Worm (Caenorhabditis elegans): ENCODE measurements around the gene btb-7.

DNA sequence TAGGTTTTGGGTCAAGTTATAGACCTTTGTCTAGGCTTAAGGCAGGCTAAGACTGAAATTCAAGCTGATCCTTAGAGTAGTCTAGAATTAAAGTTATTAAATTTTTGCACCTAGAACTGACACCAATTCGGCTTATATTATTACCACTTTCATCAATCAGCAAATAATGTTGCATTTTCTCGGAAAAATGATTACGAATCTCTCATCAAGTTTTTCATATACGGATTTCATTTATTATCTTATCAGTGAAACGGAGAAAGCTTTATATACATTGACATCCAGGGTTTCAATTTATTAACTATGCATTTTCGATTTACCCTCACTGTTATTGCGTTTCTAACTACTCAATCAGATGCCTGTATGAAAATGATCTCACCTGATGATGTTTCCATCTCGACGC, 28.2 kb downstream of the btb-7 start, which contains the start of gene K07G6.1:
- TF ChIP-seq pha-4 (tag; optimal IDR thresholded peaks at IDR 0.05) (no peak), blmp-1 (tag; optimal IDR thresholded peaks at IDR 0.05) (no peak), bed-3 (GFP tag; optimal IDR thresholded peaks at IDR 0.05) (no peak), elt-1 (tag; optimal IDR thresholded peaks at IDR 0.05; ENCODE audit: borderline replicate concordance, insufficient read depth) (no peak), nhr-237 (tag; optimal IDR thresholded peaks at IDR 0.05) (no peak), mls-2 (tag; optimal IDR thresholded peaks at IDR 0.05) (no peak), hlh-1 (tag; optimal IDR thresholded peaks at IDR 0.05) (no peak), mep-1 (tag; optimal IDR thresholded peaks at IDR 0.05) (no peak), elt-3 (tag; optimal IDR thresholded peaks at IDR 0.05) (no peak), nhr-12 (tag; optimal IDR thresholded peaks at IDR 0.05) (no peak), unc-62 (GFP tag; optimal IDR thresholded peaks at IDR 0.05) (no peak), mab-5 (tag; optimal IDR thresholded peaks at IDR 0.05) (no peak), ztf-11 (tag; optimal IDR thresholded peaks at IDR 0.05) (no peak), lsy-2 (tag; optimal IDR thresholded peaks at IDR 0.05) (no peak)

Data from whole organism, mixed stage, embryonic.